Worm (Caenorhabditis elegans) whole organism, L4 larva: ENCODE measurements around the gene slc-25A10.

ENCODE experiments used
- F10B5.3 ChIP-seq: sonication (generic microtip); optimal IDR thresholded peaks from 2 replicates; lab custom pipeline; 2016; ENCODE audit warnings: mild to moderate bottlenecking, missing genetic modification characterization, missing compliant biosample characterization
- F37D6.2 ChIP-seq: sonication (generic microtip); optimal IDR thresholded peaks from 2 replicates; lab custom pipeline; 2016; ENCODE audit warnings: mild to moderate bottlenecking, missing genetic modification characterization, missing compliant biosample characterization
- T20F7.1 ChIP-seq: fragments of 200-800 bp; sonication (Bioruptor generic); optimal IDR thresholded peaks from 2 replicates; lab custom pipeline; 2018; ENCODE audit warnings: mild to moderate bottlenecking, missing genetic modification characterization, missing compliant biosample characterization
- T26A8.4 ChIP-seq: fragments of 200-800 bp; sonication (Bioruptor generic); IDR thresholded peaks from 2 replicates; pipeline ENCODE4 v1.3.6; 2022; ENCODE audit warnings: missing genetic modification characterization, missing compliant biosample characterization
- Y48G9A.11 ChIP-seq: fragments of 200-800 bp; sonication (Bioruptor generic); IDR thresholded peaks from 2 replicates; pipeline ENCODE4 v1.3.6; 2022; ENCODE audit warnings: missing genetic modification reagents, missing genetic modification characterization, missing compliant biosample characterization
- Y75B8A.6 ChIP-seq: fragments of 200-800 bp; sonication (Bioruptor generic); IDR thresholded peaks from 2 replicates; pipeline ENCODE4 v1.3.6; 2022; ENCODE audit warnings: missing genetic modification reagents, missing genetic modification characterization, missing compliant biosample characterization
- aha-1 ChIP-seq: fragments of 150-350 bp; peaks from one replicate; lab custom pipeline; 2014; ENCODE audit warnings: missing biosample characterization, missing genetic modification characterization
- ceh-44 ChIP-seq: fragments of 200-800 bp; sonication (Bioruptor generic); IDR thresholded peaks from 2 replicates; pipeline ENCODE4 v1.3.6; 2022; ENCODE audit warnings: missing genetic modification reagents, missing genetic modification characterization, missing compliant biosample characterization
- ceh-62 ChIP-seq: sonication (generic microtip); optimal IDR thresholded peaks from 2 replicates; lab custom pipeline; 2017; ENCODE audit warnings: missing biosample characterization, missing genetic modification characterization
- ces-1 ChIP-seq: fragments of 150-350 bp; sonication (generic microtip); optimal IDR thresholded peaks from 4 replicates; lab custom pipeline; 2014; ENCODE audit warnings: missing biosample characterization, missing genetic modification reagents, missing genetic modification characterization
- ctbp-1 ChIP-seq: fragments of 200-800 bp; sonication (Bioruptor generic); IDR thresholded peaks from 2 replicates; pipeline ENCODE4 v1.3.6; 2022; ENCODE audit warnings: missing genetic modification reagents, missing genetic modification characterization, missing compliant biosample characterization
- daf-8 ChIP-seq: fragments of 200-800 bp; sonication (Bioruptor generic); IDR thresholded peaks from 2 replicates; pipeline ENCODE4 v1.3.6; 2022; ENCODE audit warnings: missing genetic modification characterization, missing compliant biosample characterization
- dpl-1 ChIP-seq: fragments of 150-350 bp; optimal IDR thresholded peaks from 2 replicates; lab custom pipeline; 2014; ENCODE audit warnings: missing biosample characterization, missing genetic modification reagents, missing genetic modification characterization
- duxl-1 ChIP-seq: sonication (generic microtip); optimal IDR thresholded peaks from 2 replicates; lab custom pipeline; 2016; ENCODE audit warnings: mild to moderate bottlenecking, missing genetic modification characterization, moderate library complexity, missing compliant biosample characterization; ENCODE audit not compliant: poor library complexity
- dve-1 ChIP-seq: sonication (generic microtip); optimal IDR thresholded peaks from 2 replicates; lab custom pipeline; 2017; ENCODE audit warnings: antibody characterized with exemption, mild to moderate bottlenecking, missing genetic modification characterization, missing compliant biosample characterization; ENCODE audit not compliant: insufficient read depth
- fkh-10 ChIP-seq: fragments of 150-350 bp; optimal IDR thresholded peaks from 2 replicates; lab custom pipeline; 2014; ENCODE audit warnings: missing biosample characterization, missing genetic modification reagents, missing genetic modification characterization
- fos-1 ChIP-seq: fragments of 150-350 bp; optimal IDR thresholded peaks from 2 replicates; lab custom pipeline; 2014; ENCODE audit warnings: missing biosample characterization, missing genetic modification characterization
- gei-8 ChIP-seq: fragments of 200-800 bp; sonication (Bioruptor generic); optimal IDR thresholded peaks from 2 replicates; lab custom pipeline; 2018; ENCODE audit warnings: mild to moderate bottlenecking, missing genetic modification characterization, missing compliant biosample characterization
- hmg-1.1 ChIP-seq: fragments of 200-800 bp; sonication (Bioruptor generic); IDR thresholded peaks from 2 replicates; pipeline ENCODE4 v1.3.6; 2022; ENCODE audit warnings: missing genetic modification reagents, missing genetic modification characterization, missing compliant biosample characterization
- lim-7 ChIP-seq: fragments of 200-800 bp; sonication (Bioruptor generic); IDR thresholded peaks from 2 replicates; pipeline ENCODE4 v1.3.6; 2022; ENCODE audit warnings: missing genetic modification characterization, missing compliant biosample characterization
- lin-29 ChIP-seq: fragments of 200-800 bp; sonication (Bioruptor generic); IDR thresholded peaks from 2 replicates; pipeline ENCODE4 v1.3.6; 2022; ENCODE audit warnings: missing genetic modification reagents, missing genetic modification characterization, missing compliant biosample characterization
- madf-9 ChIP-seq: fragments of 200-800 bp; sonication (Bioruptor generic); conservative IDR thresholded peaks from 2 replicates; pipeline ENCODE4 v1.3.6; 2022; ENCODE audit warnings: missing genetic modification reagents, missing genetic modification characterization, missing compliant biosample characterization
- mdt-29 ChIP-seq: fragments of 200-800 bp; sonication (Bioruptor generic); IDR thresholded peaks from 2 replicates; pipeline ENCODE4 v1.3.6; 2022; ENCODE audit warnings: missing genetic modification reagents, missing genetic modification characterization, missing compliant biosample characterization
- mxl-2 ChIP-seq: fragments of 200-800 bp; sonication (Bioruptor generic); conservative IDR thresholded peaks from 2 replicates; pipeline ENCODE4 v1.3.6; 2022; ENCODE audit warnings: missing genetic modification reagents, missing genetic modification characterization, missing compliant biosample characterization
- nhr-11 ChIP-seq: fragments of 150-350 bp; optimal IDR thresholded peaks from 2 replicates; lab custom pipeline; 2014; ENCODE audit warnings: missing biosample characterization, missing genetic modification characterization
- nhr-111 ChIP-seq: fragments of 200-800 bp; sonication (Bioruptor generic); optimal IDR thresholded peaks from 2 replicates; lab custom pipeline; 2018; ENCODE audit warnings: mild to moderate bottlenecking, missing genetic modification characterization, missing compliant biosample characterization
- nhr-41 ChIP-seq: fragments of 200-800 bp; sonication (Bioruptor generic); IDR thresholded peaks from 2 replicates; pipeline ENCODE4 v1.3.6; 2022; ENCODE audit warnings: missing genetic modification reagents, missing genetic modification characterization, missing compliant biosample characterization
- nhr-42 ChIP-seq: fragments of 200-800 bp; sonication (Bioruptor generic); IDR thresholded peaks from 2 replicates; pipeline ENCODE4 v1.3.6; 2022; ENCODE audit warnings: missing genetic modification characterization, missing compliant biosample characterization
- pha-4 ChIP-seq, 2 experiments: fragments of 150-350 bp in 1 of 2; fragments of 200-800 bp in 1 of 2; sonication (Bioruptor generic) in 1 of 2; IDR thresholded peaks in 1 of 2; optimal IDR thresholded peaks in 1 of 2; 2 replicates each; pipeline versions ENCODE4 v1.3.6 to Lab custom; 2014 to 2022; ENCODE audit warnings: missing genetic modification characterization in 2 of 2, missing genetic modification reagents in 2 of 2, missing biosample characterization in 1 of 2, missing compliant biosample characterization in 1 of 2
- set-16 ChIP-seq: fragments of 200-800 bp; sonication (Bioruptor generic); IDR thresholded peaks from 2 replicates; pipeline ENCODE4 v1.3.6; 2022; ENCODE audit warnings: missing genetic modification reagents, missing genetic modification characterization, missing compliant biosample characterization
- snpc-1.2 ChIP-seq: fragments of 200-800 bp; sonication (Bioruptor generic); IDR thresholded peaks from 2 replicates; pipeline ENCODE4 v1.3.6; 2022; ENCODE audit warnings: missing genetic modification reagents, missing genetic modification characterization, missing compliant biosample characterization
- unc-130 ChIP-seq: sonication (generic microtip); optimal IDR thresholded peaks from 2 replicates; lab custom pipeline; 2016; ENCODE audit warnings: missing genetic modification reagents, missing genetic modification characterization, missing compliant biosample characterization
- unc-62 ChIP-seq, 3 experiments: fragments of 150-350 bp in 1 of 3; sonication (generic microtip); optimal IDR thresholded peaks in 2 of 3; peaks in 1 of 3; 1 replicate in 1 of 3; 2 replicates in 2 of 3; lab custom pipeline; 2014 to 2017; ENCODE audit warnings: missing biosample characterization in 3 of 3, missing genetic modification characterization in 3 of 3, missing genetic modification reagents in 3 of 3, missing genotype in 1 of 3

slc-25A10 gene

ce11 chrX:6722966-6723365, 2.5 kb downstream of the slc-25A10 start, which contains the start of gene smf-1:
TSS of gene smf-1 (minus strand) at chrX:6723066.
- TF ChIP-seq madf-9 (GFP tag; lab: Robert Waterston, UW) (no peak), unc-62 (GFP tag; optimal IDR thresholded peaks at IDR 0.05 in 1 of 2; lab: Kevin White, UChicago) (peak in 1 of 2 experiments; percentile 34), unc-62 (tag; optimal IDR thresholded peaks at IDR 0.05; lab: Kevin White, UChicago) (no peak), dve-1 (tag; lab: Kevin White, UChicago) (peak; percentile 27), hmg-1.1 (no peak), lin-29 (GFP tag; lab: Robert Waterston, UW) (no peak), Y75B8A.6 (no peak), T20F7.1 (GFP tag; lab: Kevin White, UChicago) (no peak)

ce11 chrX:6718595-6718994, 6.9 kb downstream of the slc-25A10 start, which contains the start of gene smf-2:
TSS of gene smf-2 (minus strand) at chrX:6718695.
- TF ChIP-seq duxl-1 (tag; lab: Kevin White, UChicago) (no peak), nhr-42 (GFP tag; lab: Robert Waterston, UW) (no peak), Y48G9A.11 (GFP tag; lab: Robert Waterston, UW) (no peak), nhr-111 (GFP tag; lab: Kevin White, UChicago) (no peak), gei-8 (no peak), nhr-41 (GFP tag; lab: Robert Waterston, UW) (no peak), fos-1 (tag; lab: Kevin White, UChicago) (no peak), fkh-10 (no peak), dpl-1 (no peak), daf-8 (no peak), F10B5.3 (tag; lab: Kevin White, UChicago) (no peak), set-16 (GFP tag; lab: Robert Waterston, UW) (no peak), lim-7 (GFP tag; lab: Robert Waterston, UW) (no peak)

ce11 chrX:6713277-6713676, 12.2 kb downstream of the slc-25A10 start, which contains the start of gene nas-11:
TSS of gene nas-11 (plus strand) at chrX:6713577.
- TF ChIP-seq mdt-29 (GFP tag; lab: Robert Waterston, UW) (no peak), aha-1 (tag; lab: Kevin White, UChicago) (peak; percentile 9), lin-29 (GFP tag; lab: Robert Waterston, UW) (no peak), T26A8.4 (GFP tag; lab: Robert Waterston, UW) (no peak)

ce11 chrX:6709238-6709637, 16.2 kb downstream of the slc-25A10 start, which contains the start of gene acr-3:
TSS of gene acr-3 (plus strand) at chrX:6709538.
- TF ChIP-seq dpl-1, result no peak

ce11 chrX:6705156-6705555, 20.3 kb downstream of the slc-25A10 start:
- peak in 1 of 2 experiments; percentile 37 for TF ChIP-seq unc-62 (GFP tag; optimal IDR thresholded peaks at IDR 0.05 in 1 of 2; lab: Kevin White, UChicago)
- no peak for TF ChIP-seq unc-62 (tag; optimal IDR thresholded peaks at IDR 0.05; lab: Kevin White, UChicago)
- TF ChIP-seq ces-1 (GFP tag; lab: Kevin White, UChicago), result peak; percentile 78
- TF ChIP-seq fkh-10, result peak; percentile 94
- no peak for TF ChIP-seq nhr-11 (tag; lab: Kevin White, UChicago)
- no peak for TF ChIP-seq unc-130 (GFP tag; lab: Kevin White, UChicago)
- TF ChIP-seq ctbp-1 (GFP tag; lab: Robert Waterston, UW), result peak; percentile 49; the same call in 1 of the 2 replicates

ce11 chrX:6702249-6702648, 23.2 kb downstream of the slc-25A10 start, which contains the start of gene acr-2:
TSS of gene acr-2 (plus strand) at chrX:6702549.
- no peak for TF ChIP-seq F10B5.3 (tag; lab: Kevin White, UChicago)
- no peak for TF ChIP-seq F37D6.2 (tag; lab: Kevin White, UChicago)
- 0 out of 2 replicates have a peak, but pooled peaks have one; percentile 30 for TF ChIP-seq ctbp-1 (GFP tag; lab: Robert Waterston, UW)
- no peak for TF ChIP-seq pha-4 (GFP tag; IDR thresholded peaks at IDR 0.05; lab: Robert Waterston, UW)
- TF ChIP-seq pha-4 (tag; optimal IDR thresholded peaks at IDR 0.05; lab: Kevin White, UChicago), result no peak
- TF ChIP-seq ceh-62 (tag; lab: Kevin White, UChicago), result no peak
- TF ChIP-seq hmg-1.1, result peak; percentile 48
- no peak for TF ChIP-seq snpc-1.2 (GFP tag; lab: Robert Waterston, UW)
- peak; percentile 24; the same call in 1 of the 2 replicates for TF ChIP-seq ceh-44 (GFP tag; lab: Robert Waterston, UW)
- no peak for TF ChIP-seq mxl-2 (GFP tag; lab: Robert Waterston, UW)
